Worm (Caenorhabditis elegans) whole organism, young adult: ENCODE measurements around the gene K02F6.5.
"Not testable (repeated sequence)": the region's sequence is repeated elsewhere in the genome, so short reads cannot be mapped to it uniquely, and the experiment has no call there.

Source experiments
- B0019.2 ChIP-seq: fragments of 200-800 bp; sonication (Bioruptor generic); conservative IDR thresholded peaks from 2 replicates; pipeline ENCODE4 v1.3.6; 2022; ENCODE audit warnings: missing genetic modification reagents, missing genetic modification characterization, missing compliant biosample characterization
- B0035.1 ChIP-seq: sonication (generic microtip); optimal IDR thresholded peaks from 2 replicates; lab custom pipeline; 2016; ENCODE audit warnings: missing genetic modification characterization, mild to moderate bottlenecking, missing compliant biosample characterization, missing genotype, missing genetic modification reagents
- B0261.1 ChIP-seq: sonication (generic microtip); optimal IDR thresholded peaks from 2 replicates; lab custom pipeline; 2016; ENCODE audit warnings: mild to moderate bottlenecking, missing genetic modification characterization, moderate library complexity, missing compliant biosample characterization
- K11D2.4 ChIP-seq: fragments of 200-800 bp; sonication (Bioruptor generic); IDR thresholded peaks from 2 replicates; pipeline ENCODE4 v1.3.6; 2022; ENCODE audit warnings: missing genetic modification reagents, missing genetic modification characterization, missing compliant biosample characterization
- K12H6.12 ChIP-seq: fragments of 200-800 bp; sonication (Bioruptor generic); optimal IDR thresholded peaks from 2 replicates; lab custom pipeline; 2018; ENCODE audit warnings: mild to moderate bottlenecking, missing genetic modification characterization, missing compliant biosample characterization
- T07F8.4 ChIP-seq: sonication (generic microtip); optimal IDR thresholded peaks from 2 replicates; lab custom pipeline; 2016; ENCODE audit warnings: mild to moderate bottlenecking, missing genetic modification characterization, moderate library complexity, missing compliant biosample characterization
- T26A5.8 ChIP-seq: sonication (generic microtip); optimal IDR thresholded peaks from 2 replicates; lab custom pipeline; 2016; ENCODE audit warnings: missing genetic modification characterization, missing compliant biosample characterization
- Y95B8A.8 ChIP-seq: fragments of 200-800 bp; sonication (Bioruptor generic); IDR thresholded peaks from 2 replicates; pipeline ENCODE4 v1.3.6; 2022; ENCODE audit warnings: missing genetic modification reagents, missing genetic modification characterization, missing compliant biosample characterization
- atf-7 ChIP-seq: sonication (generic microtip); optimal IDR thresholded peaks from 2 replicates; lab custom pipeline; 2017; ENCODE audit warnings: mild to moderate bottlenecking, missing genetic modification characterization, missing compliant biosample characterization
- athp-1 ChIP-seq: sonication (generic microtip); optimal IDR thresholded peaks from 2 replicates; lab custom pipeline; 2017; ENCODE audit warnings: mild to moderate bottlenecking, missing genetic modification characterization, missing compliant biosample characterization
- attf-6 ChIP-seq: fragments of 200-800 bp; sonication (Bioruptor generic); IDR thresholded peaks from 2 replicates; pipeline ENCODE4 v1.3.6; 2022; ENCODE audit warnings: missing genetic modification reagents, missing genetic modification characterization, missing compliant biosample characterization
- bed-2 ChIP-seq: fragments of 200-800 bp; sonication (Bioruptor generic); IDR thresholded peaks from 2 replicates; pipeline ENCODE4 v1.3.6; 2022; ENCODE audit warnings: missing genetic modification reagents, missing genetic modification characterization, missing compliant biosample characterization
- chd-7 ChIP-seq: sonication (generic microtip); optimal IDR thresholded peaks from 2 replicates; lab custom pipeline; 2016; ENCODE audit warnings: mild to moderate bottlenecking, missing genetic modification characterization, moderate library complexity, missing compliant biosample characterization
- die-1 ChIP-seq: sonication (generic microtip); optimal IDR thresholded peaks from 2 replicates; lab custom pipeline; 2016; ENCODE audit warnings: missing genotype, mild to moderate bottlenecking, missing genetic modification characterization, missing compliant biosample characterization
- dpl-1 ChIP-seq: fragments of 150-350 bp; optimal IDR thresholded peaks from 2 replicates; lab custom pipeline; 2014; ENCODE audit warnings: missing biosample characterization, missing genetic modification reagents, missing genetic modification characterization
- efl-1 ChIP-seq: fragments of 150-350 bp; optimal IDR thresholded peaks from 2 replicates; lab custom pipeline; 2014; ENCODE audit warnings: missing biosample characterization, missing genetic modification reagents, missing genetic modification characterization
- egl-18 ChIP-seq: fragments of 200-800 bp; sonication (Bioruptor generic); IDR thresholded peaks from 2 replicates; pipeline ENCODE4 v1.3.6; 2022; ENCODE audit warnings: missing genetic modification reagents, missing genetic modification characterization, missing compliant biosample characterization
- ets-4 ChIP-seq: fragments of 200-800 bp; sonication (Bioruptor generic); optimal IDR thresholded peaks from 2 replicates; lab custom pipeline; 2018; ENCODE audit warnings: mild to moderate bottlenecking, missing genetic modification characterization, missing compliant biosample characterization
- hmg-1.2 ChIP-seq: fragments of 200-800 bp; sonication (Bioruptor generic); IDR thresholded peaks from 2 replicates; pipeline ENCODE4 v1.3.6; 2022; ENCODE audit warnings: missing genetic modification reagents, missing genetic modification characterization, missing compliant biosample characterization
- lag-1 ChIP-seq: fragments of 200-800 bp; sonication (Bioruptor generic); IDR thresholded peaks from 2 replicates; pipeline ENCODE4 v1.3.6; 2022; ENCODE audit warnings: missing genetic modification reagents, missing genetic modification characterization, missing compliant biosample characterization
- let-526 ChIP-seq: fragments of 200-800 bp; sonication (Bioruptor generic); IDR thresholded peaks from 2 replicates; pipeline ENCODE4 v1.3.6; 2022; ENCODE audit warnings: missing genetic modification reagents, missing genetic modification characterization, missing compliant biosample characterization
- let-607 ChIP-seq, 2 experiments: fragments of 200-800 bp in 1 of 2; sonication (Bioruptor generic) in 1 of 2; sonication (generic microtip) in 1 of 2; optimal IDR thresholded peaks; 2 replicates each; lab custom pipeline; 2016 to 2018; ENCODE audit warnings: mild to moderate bottlenecking in 2 of 2, missing compliant biosample characterization in 2 of 2, missing genetic modification characterization in 2 of 2, moderate library complexity in 2 of 2, missing genotype in 1 of 2
- lin-26 ChIP-seq: fragments of 200-800 bp; sonication (Bioruptor generic); IDR thresholded peaks from 2 replicates; pipeline ENCODE4 v1.3.6; 2022; ENCODE audit warnings: missing genetic modification reagents, missing genetic modification characterization, missing compliant biosample characterization
- lin-35 ChIP-seq, 3 experiments: fragments of 150-350 bp in 2 of 3; sonication (generic microtip) in 1 of 3; optimal IDR thresholded peaks; 2 replicates each; lab custom pipeline; 2014 to 2018; ENCODE audit warnings: missing biosample characterization in 3 of 3, missing genetic modification characterization in 3 of 3, missing genetic modification reagents in 3 of 3
- lin-54 ChIP-seq: fragments of 200-800 bp; sonication (Bioruptor generic); optimal IDR thresholded peaks from 2 replicates; lab custom pipeline; 2018; ENCODE audit warnings: mild to moderate bottlenecking, missing genetic modification characterization, missing compliant biosample characterization
- lir-1 ChIP-seq: fragments of 200-800 bp; sonication (Bioruptor generic); conservative IDR thresholded peaks from 2 replicates; pipeline ENCODE4 v1.3.6; 2022; ENCODE audit warnings: missing genetic modification reagents, missing genetic modification characterization, missing compliant biosample characterization
- lsl-1 ChIP-seq: fragments of 200-800 bp; sonication (Bioruptor generic); optimal IDR thresholded peaks from 2 replicates; lab custom pipeline; 2018; ENCODE audit warnings: mild to moderate bottlenecking, missing genetic modification characterization, moderate library complexity, missing compliant biosample characterization
- lsy-27 ChIP-seq: sonication (generic microtip); optimal IDR thresholded peaks from 2 replicates; lab custom pipeline; 2017; ENCODE audit warnings: missing genetic modification characterization, mild to moderate bottlenecking, missing compliant biosample characterization, antibody characterized with exemption, missing genotype, borderline replicate concordance; ENCODE audit not compliant: insufficient read depth
- madf-6 ChIP-seq: fragments of 200-800 bp; sonication (Bioruptor generic); IDR thresholded peaks from 2 replicates; pipeline ENCODE4 v1.3.6; 2022; ENCODE audit warnings: missing genetic modification reagents, missing genetic modification characterization, missing compliant biosample characterization
- madf-8 ChIP-seq: fragments of 200-800 bp; sonication (Bioruptor generic); conservative IDR thresholded peaks from 2 replicates; pipeline ENCODE4 v1.3.6; 2022; ENCODE audit warnings: missing genetic modification reagents, missing genetic modification characterization, missing compliant biosample characterization
- mcd-1 ChIP-seq: fragments of 200-800 bp; sonication (Bioruptor generic); IDR thresholded peaks from 2 replicates; pipeline ENCODE4 v1.3.6; 2022; ENCODE audit warnings: missing genetic modification reagents, missing genetic modification characterization, missing compliant biosample characterization
- mxl-1 ChIP-seq: sonication (generic microtip); optimal IDR thresholded peaks from 2 replicates; lab custom pipeline; 2016; ENCODE audit warnings: missing genetic modification characterization, missing compliant biosample characterization
- pbrm-1 ChIP-seq: fragments of 200-800 bp; sonication (Bioruptor generic); IDR thresholded peaks from 2 replicates; pipeline ENCODE4 v1.3.6; 2022; ENCODE audit warnings: missing genetic modification reagents, missing genetic modification characterization, missing compliant biosample characterization
- repo-1 ChIP-seq: sonication (generic microtip); optimal IDR thresholded peaks from 2 replicates; lab custom pipeline; 2017; ENCODE audit warnings: mild to moderate bottlenecking, missing genetic modification characterization, missing compliant biosample characterization
- rpc-1 ChIP-seq, 2 experiments: fragments of 150-350 bp in 1 of 2; sonication (generic microtip) in 1 of 2; optimal IDR thresholded peaks; 2 replicates each; lab custom pipeline; 2014 to 2018; ENCODE audit warnings: missing biosample characterization in 1 of 2, missing genetic modification characterization in 1 of 2, missing genetic modification reagents in 1 of 2, missing genotype in 1 of 2
- snpc-4 ChIP-seq, 5 experiments: fragments of 150-350 bp in 1 of 5; sonication (generic microtip) in 4 of 5; optimal IDR thresholded peaks; 2 replicates each; lab custom pipeline; 2014 to 2018; ENCODE audit warnings: missing genetic modification characterization in 5 of 5, missing biosample characterization in 3 of 5, antibody characterized with exemption in 2 of 5, mild to moderate bottlenecking in 2 of 5, missing compliant biosample characterization in 2 of 5, missing genotype in 2 of 5, moderate library complexity in 2 of 5, missing genetic modification reagents in 1 of 5
- sptf-2 ChIP-seq: fragments of 200-800 bp; sonication (Bioruptor generic); optimal IDR thresholded peaks from 2 replicates; lab custom pipeline; 2018; ENCODE audit warnings: mild to moderate bottlenecking, missing genetic modification characterization, missing compliant biosample characterization
- unc-62 ChIP-seq: fragments of 150-350 bp; optimal IDR thresholded peaks from 2 replicates; lab custom pipeline; 2014; ENCODE audit warnings: missing biosample characterization, missing genetic modification reagents, missing genetic modification characterization
- xnd-1 ChIP-seq: sonication (generic microtip); optimal IDR thresholded peaks from 2 replicates; lab custom pipeline; 2016; ENCODE audit warnings: missing genotype, missing genetic modification reagents, missing genetic modification characterization, missing compliant biosample characterization
- zfh-2 ChIP-seq: fragments of 200-800 bp; sonication (Bioruptor generic); conservative IDR thresholded peaks from 2 replicates; pipeline ENCODE4 v1.3.6; 2022; ENCODE audit warnings: missing genetic modification reagents, missing genetic modification characterization, missing compliant biosample characterization
- ztf-18 ChIP-seq: sonication (generic microtip); optimal IDR thresholded peaks from 2 replicates; lab custom pipeline; 2016; ENCODE audit warnings: missing genotype, mild to moderate bottlenecking, missing genetic modification characterization, missing compliant biosample characterization

K02F6.5 gene

DNA sequence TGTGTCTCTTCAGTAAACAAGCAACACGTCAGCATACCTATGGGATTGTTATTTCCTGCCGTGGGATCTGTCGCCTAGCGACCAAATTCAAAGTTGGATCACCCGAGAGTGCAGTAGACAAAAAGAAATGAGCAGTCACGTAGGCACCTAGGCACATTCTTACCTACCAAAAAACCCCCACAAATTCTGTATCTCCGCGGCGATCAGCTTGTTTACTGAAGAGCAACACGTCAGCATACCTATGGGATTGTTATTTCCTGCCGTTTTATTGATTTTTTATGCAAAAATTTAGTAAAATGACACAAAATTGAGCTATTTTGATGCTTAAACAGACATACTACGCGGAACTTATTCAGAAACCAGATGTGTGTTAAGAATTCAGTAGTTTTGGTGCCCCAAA lies at the start of gene K02F6.5:
Gene K02F6.5 (plus strand): TSS at position 301 of the 400 bp plus-strand sequence.
- TF ChIP-seq lsl-1 (GFP tag; lab: Kevin White, UChicago); chd-7 (tag; lab: Kevin White, UChicago); pbrm-1 (GFP tag; lab: Robert Waterston, UW): not testable (repeated sequence)
- TF ChIP-seq, all 124 proteins: peak for 0; not testable (repeated sequence) for 124

DNA sequence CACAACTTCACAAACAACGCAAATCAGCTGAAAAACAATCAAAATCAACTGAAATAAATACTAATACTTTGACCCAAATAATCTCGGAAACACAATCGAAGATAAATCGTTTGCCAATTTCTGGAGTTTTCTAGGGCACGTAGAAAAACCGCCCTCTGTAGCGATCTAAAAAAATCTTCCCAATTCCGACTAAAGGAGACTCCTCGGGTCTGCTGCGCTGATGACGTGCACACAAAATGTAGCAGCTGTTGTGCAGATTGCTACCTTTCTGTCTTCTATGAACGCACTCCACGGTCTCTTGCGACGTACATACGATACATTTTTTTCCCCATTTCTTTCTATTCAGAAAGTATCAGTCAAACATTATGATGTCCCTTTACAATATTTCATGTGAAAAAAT lies 46.2 kb upstream of the K02F6.5 start, which contains the start of gene F53G2.1:
Gene F53G2.1 (plus strand): TSS at position 301 of the 400 bp plus-strand sequence.
- TF ChIP-seq atf-7 (no peak), rpc-1 (optimal IDR thresholded peaks at IDR 0.05; lab: Kevin White, UChicago) (no peak), rpc-1 (tag; optimal IDR thresholded peaks at IDR 0.05; lab: Kevin White, UChicago) (no peak), B0019.2 (no peak), unc-62 (no peak), T26A5.8 (tag; lab: Kevin White, UChicago) (no peak), repo-1 (tag; lab: Kevin White, UChicago) (no peak), B0035.1 (tag; lab: Kevin White, UChicago) (no peak), Y95B8A.8 (GFP tag; lab: Robert Waterston, UW) (no peak), lsy-27 (tag; lab: Kevin White, UChicago) (no peak), sptf-2 (no peak), lin-26 (GFP tag; lab: Robert Waterston, UW) (no peak), K11D2.4 (GFP tag; lab: Robert Waterston, UW) (no peak), lir-1 (GFP tag; lab: Robert Waterston, UW) (no peak), egl-18 (GFP tag; lab: Robert Waterston, UW) (no peak), snpc-4 (GFP tag; optimal IDR thresholded peaks at IDR 0.05; lab: Kevin White, UChicago) (no peak), snpc-4 (tag; optimal IDR thresholded peaks at IDR 0.05; lab: Kevin White, UChicago) (no peak), K12H6.12 (tag; lab: Kevin White, UChicago) (no peak)

DNA sequence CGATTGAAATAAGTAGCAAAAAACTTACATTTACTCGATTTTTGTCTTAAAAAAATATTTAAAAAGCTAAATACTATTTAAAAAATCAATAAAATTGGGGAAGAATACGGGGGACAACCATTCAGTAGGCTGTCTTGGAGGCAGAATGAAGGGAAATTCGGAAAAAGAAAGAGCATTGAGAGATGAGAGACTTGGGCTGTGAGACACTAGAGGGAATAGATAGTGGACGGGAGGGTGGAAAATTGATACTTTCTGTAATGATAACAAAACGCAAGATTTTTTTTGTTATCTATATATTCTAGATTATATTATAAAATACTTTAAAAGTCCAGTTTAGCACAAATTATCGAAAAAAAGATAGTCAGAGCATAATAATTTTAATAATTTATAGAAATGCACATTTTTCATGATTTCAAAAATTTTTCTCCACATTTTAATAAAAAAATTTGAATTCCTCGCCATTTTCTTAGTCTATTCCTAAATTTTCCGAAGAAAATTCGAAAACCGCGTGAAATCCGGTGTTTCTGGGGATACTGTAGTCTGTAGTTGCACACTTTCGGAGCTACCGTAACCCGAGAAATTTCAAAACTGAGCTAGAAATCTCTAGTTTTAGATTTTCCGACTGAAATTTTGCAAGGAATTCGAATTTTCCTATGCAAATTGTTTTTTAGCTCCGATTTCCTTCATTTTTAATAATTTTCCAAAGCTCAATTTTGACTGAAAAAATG lies 30.7 kb upstream of the K02F6.5 start:
- TF ChIP-seq lsl-1 (GFP tag; lab: Kevin White, UChicago) = peak; percentile 92
- TF ChIP-seq ets-4 (GFP tag; lab: Kevin White, UChicago) = no peak
- TF ChIP-seq bed-2 (GFP tag; lab: Robert Waterston, UW) = no peak
- no peak for TF ChIP-seq ztf-18 (tag; lab: Kevin White, UChicago)
- TF ChIP-seq attf-6 (GFP tag; lab: Robert Waterston, UW) = no peak
- peak; percentile 30; the same call in 1 of the 2 replicates for TF ChIP-seq hmg-1.2
- TF ChIP-seq atf-7 = no peak
- TF ChIP-seq athp-1 (tag; lab: Kevin White, UChicago) = peak; percentile 42
- 0 out of 2 replicates have a peak, but pooled peaks have one; percentile 10 for TF ChIP-seq mcd-1 (GFP tag; lab: Robert Waterston, UW)
- TF ChIP-seq madf-8 (GFP tag; lab: Robert Waterston, UW) = no peak
- peak; percentile 57 for TF ChIP-seq xnd-1
- peak; percentile 54 for TF ChIP-seq madf-6 (GFP tag; lab: Robert Waterston, UW)
- no peak for TF ChIP-seq lag-1
- TF ChIP-seq lin-54 = no peak

DNA sequence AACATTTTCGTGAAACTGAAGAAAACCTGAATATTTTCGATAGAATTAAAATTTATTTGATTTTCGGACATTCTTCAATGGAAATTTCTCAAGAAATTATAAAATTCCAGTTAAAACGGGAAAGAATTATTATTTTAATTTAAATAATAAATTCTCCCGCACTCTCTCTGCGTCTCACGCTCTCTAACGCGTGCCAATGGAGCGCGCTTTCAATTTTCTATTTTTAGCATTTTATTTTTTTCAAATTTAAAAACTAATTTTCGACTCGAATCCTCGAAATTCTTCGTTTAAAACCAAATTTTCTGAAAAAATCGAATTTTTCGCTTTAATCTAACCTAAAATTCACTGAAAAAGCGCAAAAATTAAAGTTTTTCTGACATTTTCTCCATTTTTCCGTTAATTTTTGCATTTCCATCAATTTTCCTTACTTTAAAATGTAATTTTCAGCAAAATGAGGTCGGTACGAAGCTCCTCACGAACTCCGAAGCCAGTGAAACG lies 30.1 kb upstream of the K02F6.5 start, which contains the start of gene gbas-1:
Gene gbas-1 (plus strand): TSS at position 448 of the 498 bp plus-strand sequence.
- TF ChIP-seq let-607 (tag; optimal IDR thresholded peaks at IDR 0.05; lab: Kevin White, UChicago) (no peak), B0261.1 (tag; lab: Kevin White, UChicago) (no peak), mxl-1 (no peak), T07F8.4 (tag; lab: Kevin White, UChicago) (no peak), hmg-1.2 (peak; percentile 95), zfh-2 (GFP tag; lab: Robert Waterston, UW) (no peak), mcd-1 (GFP tag; lab: Robert Waterston, UW) (peak; percentile 85), let-526 (no peak), dpl-1 (GFP tag; lab: Kevin White, UChicago) (peak; percentile 9), die-1 (tag; lab: Kevin White, UChicago) (no peak), efl-1 (GFP tag; lab: Kevin White, UChicago) (peak; percentile 32), lsl-1 (GFP tag; lab: Kevin White, UChicago) (peak; percentile 62), lin-35 (GFP tag; optimal IDR thresholded peaks at IDR 0.05; lab: Kevin White, UChicago) (peak in 1 of 3 experiments; percentile 47), lin-54 (peak; percentile 41)
